Worm (Caenorhabditis elegans) whole organism, L1 larva: ENCODE data around the gene C18D4.6.
A peak's percentile ranks its signal among the peaks of the same experiment; 100 is the strongest.
"Not testable (repeated sequence)": the region's sequence is repeated elsewhere in the genome, so short reads cannot be mapped to it uniquely, and the experiment has no call there.

Source experiments
- C34B4.2 ChIP-seq: sonication (generic microtip); optimal IDR thresholded peaks from 2 replicates; lab custom pipeline; 2017; ENCODE audit warnings: mild to moderate bottlenecking, missing genetic modification characterization, missing compliant biosample characterization
- F16B12.6 ChIP-seq: fragments of 150-350 bp; optimal IDR thresholded peaks from 2 replicates; lab custom pipeline; 2014; ENCODE audit warnings: missing biosample characterization, missing genetic modification characterization
- Y116A8C.19 ChIP-seq: sonication (generic microtip); optimal IDR thresholded peaks from 2 replicates; lab custom pipeline; 2016; ENCODE audit warnings: missing compliant biosample characterization, missing genetic modification characterization, borderline replicate concordance
- ceh-8 ChIP-seq: fragments of 200-800 bp; sonication (Bioruptor generic); optimal IDR thresholded peaks from 2 replicates; lab custom pipeline; 2018; ENCODE audit warnings: mild to moderate bottlenecking, missing genetic modification characterization, moderate library complexity, missing compliant biosample characterization
- dpl-1 ChIP-seq, 3 experiments: fragments of 150-350 bp in 2 of 3; sonication (generic microtip) in 1 of 3; optimal IDR thresholded peaks; 2 replicates each; lab custom pipeline; 2014 to 2017; ENCODE audit warnings: missing biosample characterization in 3 of 3, missing genetic modification characterization in 3 of 3, missing genetic modification reagents in 3 of 3
- dsc-1 ChIP-seq: sonication (generic microtip); optimal IDR thresholded peaks from 2 replicates; lab custom pipeline; 2016; ENCODE audit warnings: mild to moderate bottlenecking, missing genetic modification characterization, missing compliant biosample characterization
- efl-1 ChIP-seq, 4 experiments: fragments of 150-350 bp; optimal IDR thresholded peaks in 3 of 4; peaks in 1 of 4; 1 replicate in 1 of 4; 2 replicates in 3 of 4; lab custom pipeline; 2014; ENCODE audit warnings: missing biosample characterization in 2 of 4, missing genetic modification characterization in 2 of 4, missing genetic modification reagents in 2 of 4
- egl-13 ChIP-seq: sonication (generic microtip); optimal IDR thresholded peaks from 2 replicates; lab custom pipeline; 2016; ENCODE audit warnings: missing genotype, missing genetic modification reagents, missing genetic modification characterization, missing compliant biosample characterization
- elt-3 ChIP-seq, 6 experiments: fragments of 150-350 bp in 1 of 6; sonication (generic microtip); optimal IDR thresholded peaks; 2 replicates each; lab custom pipeline; 2017 to 2018; ENCODE audit warnings: missing biosample characterization in 6 of 6, missing genetic modification characterization in 6 of 6, inconsistent platforms in 1 of 6
- fkh-10 ChIP-seq: sonication (generic microtip); optimal IDR thresholded peaks from 2 replicates; lab custom pipeline; 2017; ENCODE audit warnings: missing biosample characterization, missing genetic modification reagents, missing genetic modification characterization
- jun-1 ChIP-seq: fragments of 150-350 bp; optimal IDR thresholded peaks from 2 replicates; lab custom pipeline; 2014; ENCODE audit warnings: missing biosample characterization, missing genetic modification reagents, missing genetic modification characterization
- lin-13 ChIP-seq: fragments of 150-350 bp; optimal IDR thresholded peaks from 2 replicates; lab custom pipeline; 2014; ENCODE audit warnings: missing biosample characterization, missing genetic modification reagents, missing genetic modification characterization
- lin-14 ChIP-seq: fragments of 200-800 bp; sonication (Bioruptor generic); optimal IDR thresholded peaks from 2 replicates; lab custom pipeline; 2018; ENCODE audit warnings: mild to moderate bottlenecking, missing genetic modification characterization, moderate library complexity, missing compliant biosample characterization
- lin-15B ChIP-seq: fragments of 150-350 bp; sonication (generic microtip); optimal IDR thresholded peaks from 3 replicates; lab custom pipeline; 2014; ENCODE audit warnings: missing biosample characterization, missing genetic modification characterization
- lin-35 ChIP-seq, 2 experiments: fragments of 150-350 bp; optimal IDR thresholded peaks; 2 replicates each; lab custom pipeline; 2014; ENCODE audit warnings: missing biosample characterization in 2 of 2, missing genetic modification characterization in 2 of 2, missing genetic modification reagents in 2 of 2
- lin-39 ChIP-seq: fragments of 150-350 bp; optimal IDR thresholded peaks from 2 replicates; lab custom pipeline; 2014; ENCODE audit warnings: missing biosample characterization, missing genetic modification reagents, missing genetic modification characterization
- lsy-2 ChIP-seq, 2 experiments: fragments of 150-350 bp; optimal IDR thresholded peaks; 2 replicates each; lab custom pipeline; 2014; ENCODE audit warnings: missing biosample characterization in 2 of 2, missing genetic modification characterization in 2 of 2
- mab-9 ChIP-seq: fragments of 200-800 bp; sonication (Bioruptor generic); IDR thresholded peaks from 2 replicates; pipeline ENCODE4 v1.3.6; 2022; ENCODE audit warnings: missing genetic modification reagents, missing genetic modification characterization, missing compliant biosample characterization
- nhr-237 ChIP-seq: fragments of 150-350 bp; optimal IDR thresholded peaks from 2 replicates; lab custom pipeline; 2014; ENCODE audit warnings: missing biosample characterization, missing genetic modification characterization
- nhr-71 ChIP-seq: sonication (generic microtip); optimal IDR thresholded peaks from 2 replicates; lab custom pipeline; 2016; ENCODE audit warnings: mild to moderate bottlenecking, missing genetic modification characterization, moderate library complexity, missing compliant biosample characterization
- nhr-84 ChIP-seq: sonication (generic microtip); optimal IDR thresholded peaks from 2 replicates; lab custom pipeline; 2017; ENCODE audit warnings: missing biosample characterization, missing genetic modification characterization
- pax-3 ChIP-seq: fragments of 200-800 bp; sonication (Bioruptor generic); optimal IDR thresholded peaks from 2 replicates; lab custom pipeline; 2018; ENCODE audit warnings: mild to moderate bottlenecking, missing genetic modification characterization, moderate library complexity, missing compliant biosample characterization
- rnt-1 ChIP-seq: sonication (generic microtip); optimal IDR thresholded peaks from 2 replicates; lab custom pipeline; 2016; ENCODE audit warnings: mild to moderate bottlenecking, missing genetic modification characterization, moderate library complexity, missing compliant biosample characterization
- snu-23 ChIP-seq: sonication (generic microtip); optimal IDR thresholded peaks from 2 replicates; lab custom pipeline; 2016; ENCODE audit warnings: missing genetic modification characterization, missing compliant biosample characterization
- sox-4 ChIP-seq: sonication (generic microtip); optimal IDR thresholded peaks from 2 replicates; lab custom pipeline; 2016; ENCODE audit warnings: missing genetic modification characterization, missing compliant biosample characterization
- sptf-1 ChIP-seq: fragments of 150-350 bp; optimal IDR thresholded peaks from 2 replicates; lab custom pipeline; 2014; ENCODE audit warnings: missing biosample characterization, missing genetic modification characterization
- tbx-2 ChIP-seq: sonication (generic microtip); optimal IDR thresholded peaks from 2 replicates; lab custom pipeline; 2016; ENCODE audit warnings: missing genetic modification characterization, missing compliant biosample characterization
- tlp-1 ChIP-seq: fragments of 150-350 bp; optimal IDR thresholded peaks from 2 replicates; lab custom pipeline; 2014; ENCODE audit warnings: missing biosample characterization, missing genetic modification characterization
- unc-62 ChIP-seq: fragments of 150-350 bp; optimal IDR thresholded peaks from 2 replicates; lab custom pipeline; 2014; ENCODE audit warnings: missing biosample characterization, missing genetic modification reagents, missing genetic modification characterization
- vab-15 ChIP-seq: sonication (generic microtip); optimal IDR thresholded peaks from 2 replicates; lab custom pipeline; 2017; ENCODE audit warnings: missing genotype, mild to moderate bottlenecking, missing genetic modification characterization, missing compliant biosample characterization
- zag-1 ChIP-seq: fragments of 150-350 bp; optimal IDR thresholded peaks from 2 replicates; lab custom pipeline; 2014; ENCODE audit warnings: missing biosample characterization, missing genetic modification characterization
- zip-4 ChIP-seq: fragments of 200-800 bp; sonication (Bioruptor generic); optimal IDR thresholded peaks from 2 replicates; lab custom pipeline; 2018; ENCODE audit warnings: mild to moderate bottlenecking, missing genetic modification characterization, moderate library complexity, missing compliant biosample characterization
- ztf-11 ChIP-seq, 2 experiments: sonication (generic microtip); optimal IDR thresholded peaks; 2 replicates each; lab custom pipeline; 2016 to 2017; ENCODE audit warnings: missing genetic modification characterization in 2 of 2, missing biosample characterization in 1 of 2, missing compliant biosample characterization in 1 of 2

Gene C18D4.6

DNA sequence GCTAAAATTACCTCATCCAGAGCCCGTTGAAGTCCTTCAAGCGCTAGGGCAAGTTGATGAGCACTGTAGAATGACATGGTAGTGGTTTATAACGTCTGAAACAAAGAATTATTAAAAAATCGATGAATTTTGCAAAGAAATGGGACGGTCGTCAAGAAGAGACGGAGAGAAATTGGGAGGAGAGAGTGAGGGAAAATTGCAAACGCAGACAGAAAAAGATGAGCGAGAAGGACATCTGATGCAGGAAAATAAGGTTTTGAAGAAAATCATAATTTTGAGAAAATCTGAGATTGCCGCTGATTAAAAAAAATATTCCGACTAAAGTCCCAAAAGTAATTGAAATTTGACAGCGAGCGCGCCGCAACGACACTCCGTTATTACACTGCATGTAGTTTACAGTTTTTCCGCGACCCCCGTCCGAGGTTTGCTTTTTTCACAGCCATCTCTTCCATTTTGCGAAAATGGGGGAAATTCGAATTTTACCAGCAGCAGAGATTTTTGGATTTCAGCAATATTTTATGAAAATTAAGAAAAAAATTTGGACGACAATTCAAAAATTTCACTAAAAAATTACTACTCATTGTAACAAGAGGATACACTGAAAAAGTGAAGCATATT, at the start of gene C18D4.6:
Gene C18D4.6 (minus strand): TSS at position 97 of the 618 bp plus-strand sequence.
- TF ChIP-seq elt-3 (tag; optimal IDR thresholded peaks at IDR 0.05; lab: Kevin White, UChicago): no peak
- TF ChIP-seq mab-9 (GFP tag; lab: Robert Waterston, UW): no peak
- TF ChIP-seq tbx-2 (tag; lab: Kevin White, UChicago): peak; percentile 17
- peak; percentile 46 to 74 for TF ChIP-seq efl-1 (optimal IDR thresholded peaks at IDR 0.05; lab: Kevin White, UChicago)
- TF ChIP-seq efl-1 (GFP tag; optimal IDR thresholded peaks at IDR 0.05 in 1 of 2; lab: Kevin White, UChicago): peak; percentile 70 to 96
- peak in 1 of 2 experiments; percentile 27 for TF ChIP-seq lsy-2 (tag; optimal IDR thresholded peaks at IDR 0.05; lab: Kevin White, UChicago)
- TF ChIP-seq lin-39 (tag; lab: Kevin White, UChicago): no peak
- peak; percentile 11 for TF ChIP-seq rnt-1 (tag; lab: Kevin White, UChicago)
- no peak for TF ChIP-seq pax-3 (tag; lab: Kevin White, UChicago)
- peak; percentile 23 for TF ChIP-seq lin-15B
- no peak for TF ChIP-seq C34B4.2 (tag; lab: Kevin White, UChicago)
- no peak for TF ChIP-seq tlp-1 (tag; lab: Kevin White, UChicago)
- peak; percentile 41 to 88 for TF ChIP-seq lin-35 (GFP tag; optimal IDR thresholded peaks at IDR 0.05; lab: Kevin White, UChicago)
- no peak for TF ChIP-seq fkh-10 (GFP tag; lab: Kevin White, UChicago)
- TF ChIP-seq snu-23 (GFP tag; lab: Kevin White, UChicago): peak; percentile 13
- no peak for TF ChIP-seq ztf-11 (tag; optimal IDR thresholded peaks at IDR 0.05; lab: Kevin White, UChicago)
- peak; percentile 32 to 76 (median 54) for TF ChIP-seq dpl-1 (GFP tag; optimal IDR thresholded peaks at IDR 0.05; lab: Kevin White, UChicago)
- TF ChIP-seq nhr-237 (tag; lab: Kevin White, UChicago): no peak
- no peak for TF ChIP-seq dsc-1
- no peak for TF ChIP-seq egl-13 (tag; lab: Kevin White, UChicago)

DNA sequence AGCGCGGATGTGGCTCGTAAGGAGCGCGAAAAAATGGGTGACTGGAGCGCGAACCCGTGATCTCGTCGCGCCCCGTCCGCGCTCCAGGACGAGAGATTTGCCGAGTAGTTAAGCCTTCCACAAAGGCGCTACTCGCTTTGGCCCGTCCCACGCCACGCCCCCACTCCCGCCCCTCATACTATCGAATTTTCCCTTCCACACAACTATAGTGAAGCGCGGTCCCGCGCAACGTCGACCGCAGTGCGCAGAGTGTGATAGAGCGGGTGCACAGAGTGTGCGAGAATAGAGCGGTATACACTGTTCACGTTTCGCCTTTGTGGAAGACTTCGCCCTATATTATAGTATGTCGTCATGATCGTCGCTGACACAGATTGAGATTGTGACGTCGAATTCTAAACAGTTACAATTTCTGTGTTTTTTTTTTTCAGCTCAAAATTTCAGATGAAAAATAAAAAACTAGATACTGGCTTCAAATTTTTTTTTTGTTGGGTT, 46.2 kb upstream of the C18D4.6 start, which contains the start of gene fbxa-133:
Gene fbxa-133 (plus strand): TSS at position 442 of the 492 bp plus-strand sequence.
- not testable (repeated sequence) for TF ChIP-seq dpl-1 (GFP tag; optimal IDR thresholded peaks at IDR 0.05; lab: Kevin White, UChicago); unc-62 (GFP tag; lab: Kevin White, UChicago); sptf-1 (tag; lab: Kevin White, UChicago)

DNA sequence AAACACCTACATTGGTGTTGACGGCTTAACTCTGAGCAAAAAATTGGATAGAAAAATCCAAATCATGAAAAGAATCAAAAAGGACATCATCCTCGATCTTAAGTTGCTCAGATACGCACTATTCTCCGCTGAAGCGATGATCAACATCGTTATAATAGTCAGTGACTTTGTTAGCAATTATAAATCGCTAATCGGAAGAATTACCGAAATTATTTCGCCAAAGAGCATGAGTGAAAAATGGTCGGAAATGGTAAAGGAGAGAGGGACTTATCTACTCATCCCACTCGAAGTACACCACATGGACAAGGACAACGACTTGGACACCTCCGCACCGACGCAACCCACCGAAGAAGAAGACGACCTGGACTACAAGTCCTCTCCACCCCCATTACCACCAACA, 41.8 kb upstream of the C18D4.6 start:
- no peak for TF ChIP-seq vab-15 (tag; lab: Kevin White, UChicago)
- TF ChIP-seq egl-13 (tag; lab: Kevin White, UChicago): no peak
- TF ChIP-seq ceh-8 (GFP tag; lab: Kevin White, UChicago): no peak
- TF ChIP-seq efl-1 (optimal IDR thresholded peaks at IDR 0.05; lab: Kevin White, UChicago): no peak
- TF ChIP-seq efl-1 (GFP tag; optimal IDR thresholded peaks at IDR 0.05 in 1 of 2; lab: Kevin White, UChicago): peak in 1 of 2 experiments; percentile 63

DNA sequence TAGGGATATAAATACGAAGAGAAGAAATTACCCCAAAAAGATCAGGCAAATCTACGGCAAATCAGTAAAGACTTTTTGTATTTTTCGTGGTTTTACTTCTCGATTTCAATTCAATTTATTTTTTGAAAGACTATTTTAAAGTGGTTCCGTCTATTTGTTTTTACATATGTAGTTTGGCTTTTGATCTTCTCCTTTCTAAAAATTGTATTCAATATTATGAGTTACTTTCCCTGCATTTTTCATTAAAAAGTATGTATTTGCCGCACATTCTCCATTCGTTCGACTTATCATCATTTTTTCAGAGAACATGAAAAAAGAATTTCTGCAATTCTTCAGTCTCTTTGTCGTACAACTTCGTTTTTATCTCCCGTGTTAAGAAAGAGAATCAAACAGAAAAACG, 28.7 kb upstream of the C18D4.6 start, which contains the start of gene C38D9.2:
Gene C38D9.2 (plus strand): TSS at position 301 of the 400 bp plus-strand sequence.
- TF ChIP-seq sox-4 (no peak), lin-13 (GFP tag; lab: Kevin White, UChicago) (no peak), rnt-1 (tag; lab: Kevin White, UChicago) (no peak), ztf-11 (tag; optimal IDR thresholded peaks at IDR 0.05; lab: Kevin White, UChicago) (no peak), pax-3 (tag; lab: Kevin White, UChicago) (no peak), lin-14 (GFP tag; lab: Kevin White, UChicago) (no peak), Y116A8C.19 (tag; lab: Kevin White, UChicago) (no peak), F16B12.6 (tag; lab: Kevin White, UChicago) (no peak), nhr-71 (tag; lab: Kevin White, UChicago) (no peak), zag-1 (no peak), lsy-2 (tag; optimal IDR thresholded peaks at IDR 0.05; lab: Kevin White, UChicago) (no peak), fkh-10 (GFP tag; lab: Kevin White, UChicago) (no peak), tlp-1 (tag; lab: Kevin White, UChicago) (no peak), zip-4 (GFP tag; lab: Kevin White, UChicago) (no peak), nhr-84 (tag; lab: Kevin White, UChicago) (no peak), snu-23 (GFP tag; lab: Kevin White, UChicago) (no peak), jun-1 (tag; lab: Kevin White, UChicago) (no peak)
